Worm (Caenorhabditis elegans) whole organism, mixed stage, embryonic: ENCODE measurements around the gene rpc-25.

Source experiments
- M03D4.4 ChIP-seq: sonication (generic microtip); optimal IDR thresholded peaks from 2 replicates; lab custom pipeline; 2017; ENCODE audit warnings: mild to moderate bottlenecking, missing genetic modification characterization, missing compliant biosample characterization
- bed-3 ChIP-seq: fragments of 200-800 bp; sonication (Bioruptor generic); optimal IDR thresholded peaks from 3 replicates; lab custom pipeline; 2018; ENCODE audit warnings: mild to moderate bottlenecking, missing genetic modification characterization, moderate library complexity, missing compliant biosample characterization
- blmp-1 ChIP-seq: fragments of 150-350 bp; optimal IDR thresholded peaks from 2 replicates; lab custom pipeline; 2014; ENCODE audit warnings: missing biosample characterization, missing genetic modification characterization
- ceh-39 ChIP-seq: fragments of 150-350 bp; optimal IDR thresholded peaks from 2 replicates; lab custom pipeline; 2014; ENCODE audit warnings: missing biosample characterization, missing genetic modification characterization
- ceh-43 ChIP-seq: fragments of 200-800 bp; sonication (Bioruptor generic); optimal IDR thresholded peaks from 2 replicates; lab custom pipeline; 2018; ENCODE audit warnings: mild to moderate bottlenecking, missing genetic modification characterization, moderate library complexity, missing compliant biosample characterization
- ceh-83 ChIP-seq: fragments of 200-800 bp; sonication (Bioruptor generic); optimal IDR thresholded peaks from 2 replicates; lab custom pipeline; 2018; ENCODE audit warnings: mild to moderate bottlenecking, missing genetic modification characterization, missing compliant biosample characterization
- ces-1 ChIP-seq: fragments of 150-350 bp; optimal IDR thresholded peaks from 2 replicates; lab custom pipeline; 2014; ENCODE audit warnings: missing biosample characterization, missing genetic modification reagents, missing genetic modification characterization
- cnd-1 ChIP-seq: fragments of 200-800 bp; sonication (Bioruptor generic); optimal IDR thresholded peaks from 2 replicates; lab custom pipeline; 2018; ENCODE audit warnings: mild to moderate bottlenecking, missing genetic modification characterization, missing compliant biosample characterization
- drap-1 ChIP-seq: fragments of 200-800 bp; sonication (Bioruptor generic); optimal IDR thresholded peaks from 3 replicates; lab custom pipeline; 2018; ENCODE audit warnings: mild to moderate bottlenecking, missing genetic modification characterization, missing compliant biosample characterization
- elt-1 ChIP-seq: sonication (generic microtip); optimal IDR thresholded peaks from 2 replicates; lab custom pipeline; 2017; ENCODE audit warnings: missing genetic modification characterization, mild to moderate bottlenecking, missing compliant biosample characterization, antibody characterized with exemption, moderate library complexity, borderline replicate concordance; ENCODE audit not compliant: insufficient read depth
- elt-3 ChIP-seq: fragments of 150-350 bp; optimal IDR thresholded peaks from 2 replicates; lab custom pipeline; 2014; ENCODE audit warnings: missing biosample characterization, missing genetic modification characterization
- flh-1 ChIP-seq: fragments of 200-800 bp; sonication (Bioruptor generic); optimal IDR thresholded peaks from 2 replicates; lab custom pipeline; 2018; ENCODE audit warnings: mild to moderate bottlenecking, missing genetic modification characterization, moderate library complexity, missing compliant biosample characterization
- ham-2 ChIP-seq: fragments of 200-800 bp; sonication (Bioruptor generic); optimal IDR thresholded peaks from 2 replicates; lab custom pipeline; 2018; ENCODE audit warnings: mild to moderate bottlenecking, missing genetic modification characterization, missing compliant biosample characterization
- hlh-1 ChIP-seq: fragments of 150-350 bp; optimal IDR thresholded peaks from 2 replicates; lab custom pipeline; 2014; ENCODE audit warnings: missing biosample characterization, missing genetic modification reagents, missing genetic modification characterization
- lin-32 ChIP-seq: fragments of 200-800 bp; sonication (Bioruptor generic); optimal IDR thresholded peaks from 2 replicates; lab custom pipeline; 2018; ENCODE audit warnings: mild to moderate bottlenecking, missing genetic modification characterization, missing compliant biosample characterization
- lsy-2 ChIP-seq: fragments of 150-350 bp; optimal IDR thresholded peaks from 2 replicates; lab custom pipeline; 2014; ENCODE audit warnings: missing biosample characterization, missing genetic modification characterization
- mab-5 ChIP-seq: fragments of 150-350 bp; optimal IDR thresholded peaks from 2 replicates; lab custom pipeline; 2014; ENCODE audit warnings: missing biosample characterization, missing genetic modification characterization
- mls-2 ChIP-seq: sonication (generic microtip); optimal IDR thresholded peaks from 2 replicates; lab custom pipeline; 2016; ENCODE audit warnings: mild to moderate bottlenecking, missing genetic modification characterization, moderate library complexity, missing compliant biosample characterization
- nhr-12 ChIP-seq: fragments of 150-350 bp; optimal IDR thresholded peaks from 2 replicates; lab custom pipeline; 2014; ENCODE audit warnings: missing biosample characterization, missing genetic modification characterization
- nhr-2 ChIP-seq: fragments of 150-350 bp; optimal IDR thresholded peaks from 2 replicates; lab custom pipeline; 2014; ENCODE audit warnings: missing biosample characterization, missing genetic modification characterization
- nhr-237 ChIP-seq: fragments of 150-350 bp; optimal IDR thresholded peaks from 2 replicates; lab custom pipeline; 2014; ENCODE audit warnings: missing biosample characterization, missing genetic modification characterization
- nhr-76 ChIP-seq: sonication (generic microtip); optimal IDR thresholded peaks from 2 replicates; lab custom pipeline; 2017; ENCODE audit warnings: missing biosample characterization, missing genetic modification characterization
- pha-4 ChIP-seq: fragments of 150-350 bp; optimal IDR thresholded peaks from 2 replicates; lab custom pipeline; 2018; ENCODE audit warnings: missing biosample characterization, missing genetic modification reagents, missing genetic modification characterization
- snpc-4 ChIP-seq: fragments of 150-350 bp; optimal IDR thresholded peaks from 2 replicates; lab custom pipeline; 2014; ENCODE audit warnings: missing biosample characterization, missing genetic modification characterization
- sptf-1 ChIP-seq: sonication (generic microtip); optimal IDR thresholded peaks from 2 replicates; lab custom pipeline; 2017; ENCODE audit warnings: mild to moderate bottlenecking, missing genetic modification characterization, moderate library complexity, missing compliant biosample characterization
- tbx-8 ChIP-seq: fragments of 200-800 bp; sonication (Bioruptor generic); optimal IDR thresholded peaks from 2 replicates; lab custom pipeline; 2018; ENCODE audit warnings: mild to moderate bottlenecking, missing genetic modification characterization, moderate library complexity, missing compliant biosample characterization
- unc-120 ChIP-seq: sonication (generic microtip); optimal IDR thresholded peaks from 2 replicates; lab custom pipeline; 2017; ENCODE audit warnings: missing genetic modification characterization, missing compliant biosample characterization; ENCODE audit not compliant: poor library complexity, severe bottlenecking
- unc-39 ChIP-seq: fragments of 150-350 bp; optimal IDR thresholded peaks from 2 replicates; lab custom pipeline; 2014; ENCODE audit warnings: missing biosample characterization, missing genetic modification characterization
- unc-62 ChIP-seq: fragments of 150-350 bp; optimal IDR thresholded peaks from 2 replicates; lab custom pipeline; 2014; ENCODE audit warnings: missing biosample characterization, missing genetic modification reagents, missing genetic modification characterization
- zip-8 ChIP-seq: fragments of 150-350 bp; optimal IDR thresholded peaks from 2 replicates; lab custom pipeline; 2014; ENCODE audit warnings: missing biosample characterization, missing genetic modification characterization
- ztf-11 ChIP-seq: fragments of 150-350 bp; optimal IDR thresholded peaks from 2 replicates; lab custom pipeline; 2014; ENCODE audit warnings: missing biosample characterization, missing genetic modification characterization

The rpc-25 gene

ce11 chrV:10204863-10205338 is 1.5 kb downstream of the rpc-25 start, which contains the start of the genes ZK856.19 and ZK856.11:
Gene ZK856.19, minus strand, starts transcription at chrV:10204913.
Gene ZK856.11, minus strand, starts transcription at chrV:10204938.
- TF ChIP-seq pha-4 (tag; lab: Kevin White, UChicago) (peak; percentile 37), lsy-2 (tag; lab: Kevin White, UChicago) (peak; percentile 62), zip-8 (tag; lab: Kevin White, UChicago) (no peak), unc-120 (tag; lab: Kevin White, UChicago) (peak; percentile 65)

- TF ChIP-seq ces-1 (GFP tag; lab: Kevin White, UChicago): no peak
Observed at ce11 chrV:10203435-10204009, 2.9 kb downstream of the rpc-25 start, which contains the start of gene chpf-1. Gene chpf-1, minus strand, starts transcription at chrV:10203485.

- TF ChIP-seq mab-5 (no peak), nhr-2 (tag; lab: Kevin White, UChicago) (no peak), lin-32 (GFP tag; lab: Kevin White, UChicago) (no peak), tbx-8 (no peak), pha-4 (tag; lab: Kevin White, UChicago) (no peak), elt-1 (tag; lab: Kevin White, UChicago) (no peak), ces-1 (GFP tag; lab: Kevin White, UChicago) (no peak), flh-1 (GFP tag; lab: Kevin White, UChicago) (no peak), M03D4.4 (no peak), unc-39 (tag; lab: Kevin White, UChicago) (no peak), zip-8 (tag; lab: Kevin White, UChicago) (no peak), drap-1 (GFP tag; lab: Kevin White, UChicago) (no peak)
Observed at ce11 chrV:10202340-10202739, 4.1 kb downstream of the rpc-25 start.

- TF ChIP-seq bed-3 (GFP tag; lab: Kevin White, UChicago): no peak
- no peak for TF ChIP-seq nhr-12
- no peak for TF ChIP-seq elt-3 (tag; lab: Kevin White, UChicago)
- TF ChIP-seq ham-2 (GFP tag; lab: Kevin White, UChicago): no peak
- no peak for TF ChIP-seq sptf-1
- no peak for TF ChIP-seq ceh-83 (GFP tag; lab: Kevin White, UChicago)
- no peak for TF ChIP-seq ztf-11 (tag; lab: Kevin White, UChicago)
- no peak for TF ChIP-seq flh-1 (GFP tag; lab: Kevin White, UChicago)
- no peak for TF ChIP-seq unc-62 (GFP tag; lab: Kevin White, UChicago)
- no peak for TF ChIP-seq zip-8 (tag; lab: Kevin White, UChicago)
- TF ChIP-seq hlh-1 (tag; lab: Kevin White, UChicago): no peak
- no peak for TF ChIP-seq mls-2
- no peak for TF ChIP-seq lsy-2 (tag; lab: Kevin White, UChicago)
- TF ChIP-seq nhr-237 (tag; lab: Kevin White, UChicago): no peak
- TF ChIP-seq ceh-43: no peak
Observed at ce11 chrV:10201913-10202312, 4.5 kb downstream of the rpc-25 start, which contains the start of gene ZK856.7. Gene ZK856.7, plus strand, starts transcription at chrV:10202098.

- TF ChIP-seq hlh-1 (tag; lab: Kevin White, UChicago): no peak
- no peak for TF ChIP-seq ceh-43
- TF ChIP-seq drap-1 (GFP tag; lab: Kevin White, UChicago): no peak
Observed at ce11 chrV:10198386-10198785, 8.0 kb downstream of the rpc-25 start, which contains the start of gene ZK856.6. Gene ZK856.6, plus strand, starts transcription at chrV:10198686.

ce11 chrV:10191242-10191641 is 15.2 kb downstream of the rpc-25 start:
- no peak for TF ChIP-seq elt-1 (tag; lab: Kevin White, UChicago)
- TF ChIP-seq zip-8 (tag; lab: Kevin White, UChicago): no peak
- no peak for TF ChIP-seq flh-1 (GFP tag; lab: Kevin White, UChicago)
- TF ChIP-seq mls-2: no peak
- no peak for TF ChIP-seq ztf-11 (tag; lab: Kevin White, UChicago)
- no peak for TF ChIP-seq nhr-76
- TF ChIP-seq snpc-4 (tag; lab: Kevin White, UChicago): no peak
- TF ChIP-seq unc-39 (tag; lab: Kevin White, UChicago): no peak
- TF ChIP-seq mab-5: no peak
- no peak for TF ChIP-seq M03D4.4
- no peak for TF ChIP-seq blmp-1
- no peak for TF ChIP-seq lsy-2 (tag; lab: Kevin White, UChicago)
- TF ChIP-seq bed-3 (GFP tag; lab: Kevin White, UChicago): no peak
- TF ChIP-seq drap-1 (GFP tag; lab: Kevin White, UChicago): no peak
- no peak for TF ChIP-seq cnd-1 (tag; lab: Kevin White, UChicago)
- no peak for TF ChIP-seq ceh-39
